Fruit fly (Drosophila melanogaster) whole organism, pupa: Measurements from ENCODE around the gene rk.

Source experiments
- CG10348 ChIP-seq: fragments of 200-800 bp; sonication (Bioruptor generic); IDR thresholded peaks from 2 replicates; pipeline ENCODE4 v1.3.6; 2022; ENCODE audit warnings: missing biosample characterization, missing genetic modification characterization
- CG12605 ChIP-seq: fragments of 200-800 bp; sonication (Bioruptor generic); IDR thresholded peaks from 2 replicates; pipeline ENCODE4 v1.3.6; 2022; ENCODE audit warnings: missing biosample characterization, missing genetic modification characterization
- CG14655 ChIP-seq: fragments of 200-800 bp; sonication (Bioruptor generic); optimal IDR thresholded peaks from 3 replicates; lab custom pipeline; 2017; ENCODE audit warnings: mild to moderate bottlenecking, missing biosample characterization, missing genetic modification reagents, missing genetic modification characterization
- CG17806 ChIP-seq: fragments of 200-800 bp; sonication (Bioruptor generic); optimal IDR thresholded peaks from 2 replicates; lab custom pipeline; 2018; ENCODE audit warnings: missing biosample characterization, mild to moderate bottlenecking, missing genetic modification characterization, moderate library complexity
- CG32121 ChIP-seq: fragments of 200-800 bp; sonication (Bioruptor generic); IDR thresholded peaks from 2 replicates; pipeline ENCODE4 v1.3.6; 2022; ENCODE audit warnings: missing biosample characterization, missing genetic modification characterization
- CG8301 ChIP-seq: fragments of 200-800 bp; sonication (Bioruptor generic); optimal IDR thresholded peaks from 2 replicates; lab custom pipeline; 2018; ENCODE audit warnings: missing biosample characterization, mild to moderate bottlenecking, missing genetic modification characterization
- D1 ChIP-seq: fragments of 200-800 bp; sonication (Bioruptor generic); optimal IDR thresholded peaks from 2 replicates; lab custom pipeline; 2018; ENCODE audit warnings: missing biosample characterization, mild to moderate bottlenecking, missing genetic modification characterization, moderate library complexity
- EcR ChIP-seq: fragments of 200-800 bp; sonication (Bioruptor generic); optimal IDR thresholded peaks from 3 replicates; lab custom pipeline; 2019; ENCODE audit warnings: missing biosample characterization, missing genetic modification characterization, mild to moderate bottlenecking, moderate library complexity, missing genetic modification reagents
- Ets98B ChIP-seq: fragments of 200-800 bp; sonication (Bioruptor generic); IDR thresholded peaks from 2 replicates; pipeline ENCODE4 v1.3.6; 2022; ENCODE audit warnings: missing biosample characterization, missing genetic modification characterization
- Pif1A ChIP-seq: fragments of 200-800 bp; sonication (Bioruptor generic); optimal IDR thresholded peaks from 3 replicates; lab custom pipeline; 2016; ENCODE audit warnings: missing biosample characterization, missing genetic modification characterization
- Pif1B ChIP-seq: fragments of 200-800 bp; sonication (Bioruptor generic); optimal IDR thresholded peaks from 3 replicates; lab custom pipeline; 2016; ENCODE audit warnings: missing biosample characterization, missing genetic modification characterization
- fd96Ca ChIP-seq: fragments of 200-800 bp; sonication (Bioruptor generic); IDR thresholded peaks from 3 replicates; pipeline ENCODE4 v1.3.6; 2022; ENCODE audit warnings: missing biosample characterization, missing genetic modification characterization
- rn ChIP-seq: fragments of 200-800 bp; sonication (Bioruptor generic); IDR thresholded peaks from 2 replicates; pipeline ENCODE4 v1.3.6; 2022; ENCODE audit warnings: missing biosample characterization, missing genetic modification characterization

dm6 chr2L:14024051-14024745 lies 23.1 kb upstream of the rk start:
- TF ChIP-seq CG8301 (tag; lab: Kevin White, UChicago) (peak; percentile 64), fd96Ca (GFP tag; lab: Robert Waterston, UW) (peak; percentile 89), D1 (tag; lab: Kevin White, UChicago) (no peak), CG10348 (GFP tag; lab: Robert Waterston, UW) (no peak), Pif1B (GFP tag; lab: Kevin White, UChicago) (peak; percentile 80), Pif1A (GFP tag; lab: Kevin White, UChicago) (peak; percentile 86), rn (GFP tag; lab: Robert Waterston, UW) (peak; percentile 61), CG32121 (GFP tag; lab: Robert Waterston, UW) (peak; percentile 90), CG17806 (tag; lab: Kevin White, UChicago) (peak; percentile 13), Ets98B (GFP tag; lab: Robert Waterston, UW) (peak; percentile 88), CG14655 (GFP tag; lab: Kevin White, UChicago) (peak; percentile 73), EcR (GFP tag; lab: Kevin White, UChicago) (peak; percentile 49), CG12605 (GFP tag; lab: Robert Waterston, UW) (peak; percentile 68)
